Worm (Caenorhabditis elegans): ENCODE results near the gene Y54G11A.9.

Y54G11A.9 gene

ce11 chrII:14349356-14349923 is 3.2 kb upstream of the Y54G11A.9 start, which contains the start of the genes Y54G11A.17, lin-7 and elof-1 (continued):
- TF ChIP-seq tlf-1 (GFP tag; optimal IDR thresholded peaks at IDR 0.05): peak; percentile 76
- peak; percentile 40 for TF ChIP-seq ZK185.1 (tag; optimal IDR thresholded peaks at IDR 0.05; ENCODE audit: poor library complexity, severe bottlenecking)
- TF ChIP-seq snpc-1.3 (tag; optimal IDR thresholded peaks at IDR 0.05; ENCODE audit: insufficient read depth): peak; percentile 67
- TF ChIP-seq F33H1.4 (GFP tag; IDR thresholded peaks at IDR 0.05): peak; percentile 73
- peak; percentile 73 for TF ChIP-seq K12H6.12 (tag; optimal IDR thresholded peaks at IDR 0.05)
- no peak for TF ChIP-seq C06A6.2 (GFP tag; conservative IDR thresholded peaks at IDR 0.05)
- no peak for TF ChIP-seq F57C9.4 (tag; optimal IDR thresholded peaks at IDR 0.05)
- TF ChIP-seq nhr-27 (tag; optimal IDR thresholded peaks at IDR 0.05): no peak
- TF ChIP-seq ztf-18 (tag; optimal IDR thresholded peaks at IDR 0.05): peak; percentile 48
- peak; percentile 85 for TF ChIP-seq cebp-1 (GFP tag; IDR thresholded peaks at IDR 0.05)
- TF ChIP-seq cebp-1 (tag; optimal IDR thresholded peaks at IDR 0.05): peak; percentile 92
- TF ChIP-seq egrh-3 (GFP tag; IDR thresholded peaks at IDR 0.05): no peak
- no peak for TF ChIP-seq rec-8 (tag; optimal IDR thresholded peaks at IDR 0.05)
- TF ChIP-seq F23B12.7 (tag; optimal IDR thresholded peaks at IDR 0.05; ENCODE audit: insufficient read depth): peak; percentile 86
- TF ChIP-seq ccch-3 (GFP tag; optimal IDR thresholded peaks at IDR 0.05): no peak
- TF ChIP-seq rpc-1 (optimal IDR thresholded peaks at IDR 0.05): peak; percentile 21
- TF ChIP-seq rpc-1 (tag; optimal IDR thresholded peaks at IDR 0.05): no peak
- TF ChIP-seq Y95B8A.8 (GFP tag; IDR thresholded peaks at IDR 0.05): no peak
- TF ChIP-seq ztf-6 (GFP tag; IDR thresholded peaks at IDR 0.05): no peak
- TF ChIP-seq B0019.2 (GFP tag; conservative IDR thresholded peaks at IDR 0.05): peak; percentile 81
- TF ChIP-seq mcd-1 (GFP tag; IDR thresholded peaks at IDR 0.05): peak; percentile 74
- no peak for TF ChIP-seq akir-1 (GFP tag; optimal IDR thresholded peaks at IDR 0.05)
- no peak for TF ChIP-seq hlh-12 (tag; optimal IDR thresholded peaks at IDR 0.05)
- TF ChIP-seq pha-4 (tag; optimal IDR thresholded peaks at IDR 0.05): peak; percentile 77
- peak; percentile 5 for TF ChIP-seq madf-10 (tag; optimal IDR thresholded peaks at IDR 0.05)
- no peak for TF ChIP-seq ztf-22 (GFP tag; optimal IDR thresholded peaks at IDR 0.05)
- TF ChIP-seq T26A5.8 (tag; optimal IDR thresholded peaks at IDR 0.05): no peak
- peak; percentile 23 for TF ChIP-seq ztf-26 (tag; optimal IDR thresholded peaks at IDR 0.05)
- no peak for TF ChIP-seq hlh-26 (GFP tag; conservative IDR thresholded peaks at IDR 0.05)
- peak; percentile 68 for TF ChIP-seq tbp1 (GFP tag; optimal IDR thresholded peaks at IDR 0.05)
- TF ChIP-seq pbrm-1 (GFP tag; IDR thresholded peaks at IDR 0.05): peak; percentile 71
- no peak for TF ChIP-seq zfh-2 (GFP tag; conservative IDR thresholded peaks at IDR 0.05)
- no peak for TF ChIP-seq him-1 (tag; optimal IDR thresholded peaks at IDR 0.05)
- TF ChIP-seq unc-130 (GFP tag; optimal IDR thresholded peaks at IDR 0.05): peak; percentile 7
- TF ChIP-seq ets-4 (GFP tag; optimal IDR thresholded peaks at IDR 0.05): no peak
- TF ChIP-seq C17E4.6 (GFP tag; IDR thresholded peaks at IDR 0.05): peak; percentile 44; the same call in 1 of the 2 replicates
- TF ChIP-seq Y56A3A.18 (GFP tag; IDR thresholded peaks at IDR 0.05): 0 out of 2 replicates have a peak, but pooled peaks have one; percentile 20
- peak; percentile 50 for TF ChIP-seq ceh-91 (GFP tag; IDR thresholded peaks at IDR 0.05)
- TF ChIP-seq snpc-1.1 (tag; optimal IDR thresholded peaks at IDR 0.05; ENCODE audit: insufficient read depth): peak; percentile 25
- TF ChIP-seq egl-44 (GFP tag; IDR thresholded peaks at IDR 0.05): no peak
- TF ChIP-seq atf-7 (tag; optimal IDR thresholded peaks at IDR 0.05): no peak
- TF ChIP-seq attf-3 (GFP tag; conservative IDR thresholded peaks at IDR 0.05): 0 out of 2 replicates have a peak, but pooled peaks have one; percentile 49
- TF ChIP-seq F37B4.10 (GFP tag; IDR thresholded peaks at IDR 0.05): no peak
- no peak for TF ChIP-seq F22D6.2 (tag; optimal IDR thresholded peaks at IDR 0.05)
- no peak for TF ChIP-seq F57A8.1 (GFP tag; optimal IDR thresholded peaks at IDR 0.05)
- TF ChIP-seq snpc-4 (GFP tag; optimal IDR thresholded peaks at IDR 0.05): peak; percentile 32
- TF ChIP-seq snpc-4 (tag; optimal IDR thresholded peaks at IDR 0.05): peak in 3 of 4 experiments; percentile 57 to 77 (median 59)
- TF ChIP-seq lsy-27 (tag; optimal IDR thresholded peaks at IDR 0.05; ENCODE audit: borderline replicate concordance, insufficient read depth): no peak
